Worm (Caenorhabditis elegans): ENCODE results near the gene hadb-1.
A peak's percentile ranks its signal among the peaks of the same experiment; 100 is the strongest.

Gene hadb-1

ce11 chrIII:8733667-8734066 is 45.4 kb upstream of the hadb-1 start (continued):
- 0 out of 2 replicates have a peak, but pooled peaks have one; percentile 11 for TF ChIP-seq ceh-20 (GFP tag; IDR thresholded peaks at IDR 0.05)
- TF ChIP-seq unc-130 (GFP tag; optimal IDR thresholded peaks at IDR 0.05): no peak
- TF ChIP-seq F49E8.2 (tag; optimal IDR thresholded peaks at IDR 0.05; ENCODE audit: borderline replicate concordance): no peak
- TF ChIP-seq ceh-28 (tag; optimal IDR thresholded peaks at IDR 0.05): no peak
- peak; percentile 62 for TF ChIP-seq hlh-11 (tag; optimal IDR thresholded peaks at IDR 0.05)
- no peak for TF ChIP-seq nhr-48 (tag; optimal IDR thresholded peaks at IDR 0.05)

ce11 chrIII:8733237-8733636 is 44.9 kb upstream of the hadb-1 start:
- TF ChIP-seq hlh-30 (tag; optimal IDR thresholded peaks at IDR 0.05; ENCODE audit: insufficient read depth) (peak; percentile 82), tag-97 (GFP tag; IDR thresholded peaks at IDR 0.05) (no peak), egl-43 (GFP tag; IDR thresholded peaks at IDR 0.05) (no peak), mxl-3 (GFP tag; optimal IDR thresholded peaks at IDR 0.05) (peak; percentile 50), attf-4 (tag; optimal IDR thresholded peaks at IDR 0.05) (no peak), hlh-11 (tag; optimal IDR thresholded peaks at IDR 0.05) (peak; percentile 41), aha-1 (tag) (peak; percentile 91), nhr-28 (tag; optimal IDR thresholded peaks at IDR 0.05) (peak; percentile 60), zfp-3 (GFP tag; conservative IDR thresholded peaks at IDR 0.05) (no peak), mes-2 (tag; optimal IDR thresholded peaks at IDR 0.05; ENCODE audit: poor library complexity, severe bottlenecking) (peak; percentile 32), ZK337.2 (GFP tag; IDR thresholded peaks at IDR 0.05) (no peak), F49E8.2 (tag; optimal IDR thresholded peaks at IDR 0.05; ENCODE audit: borderline replicate concordance) (no peak), lin-13 (GFP tag; optimal IDR thresholded peaks at IDR 0.05) (no peak), snpc-1.2 (GFP tag; IDR thresholded peaks at IDR 0.05) (no peak), ZK546.5 (tag; optimal IDR thresholded peaks at IDR 0.05) (no peak), mxl-2 (GFP tag; conservative IDR thresholded peaks at IDR 0.05) (no peak), daf-16 (GFP tag; optimal IDR thresholded peaks at IDR 0.05) (no peak), daf-16 (tag; optimal IDR thresholded peaks at IDR 0.05) (peak; percentile 69), nhr-6 (tag; optimal IDR thresholded peaks at IDR 0.05) (peak; percentile 73), ztf-11 (tag; optimal IDR thresholded peaks at IDR 0.05) (no peak), pha-4 (GFP tag; IDR thresholded peaks at IDR 0.05) (no peak), pha-4 (tag; optimal IDR thresholded peaks at IDR 0.05) (peak; percentile 99), F26F4.8 (GFP tag; conservative IDR thresholded peaks at IDR 0.05) (no peak), nhr-25 (tag; optimal IDR thresholded peaks at IDR 0.05; ENCODE audit: borderline replicate concordance, insufficient read depth) (peak; percentile 40), Y5F2A.4 (GFP tag; optimal IDR thresholded peaks at IDR 0.05) (no peak), dve-1 (tag; optimal IDR thresholded peaks at IDR 0.05; ENCODE audit: insufficient read depth) (peak; percentile 10), lim-7 (GFP tag; IDR thresholded peaks at IDR 0.05) (no peak), pqm-1 (tag; optimal IDR thresholded peaks at IDR 0.05) (peak; percentile 32), nhr-77 (tag; optimal IDR thresholded peaks at IDR 0.05) (no peak), mep-1 (tag; optimal IDR thresholded peaks at IDR 0.05) (peak; percentile 17), nhr-102 (tag; optimal IDR thresholded peaks at IDR 0.05) (no peak), unc-62 (GFP tag; optimal IDR thresholded peaks at IDR 0.05 in 1 of 2) (peak in 1 of 2 experiments; percentile 97), unc-62 (tag; optimal IDR thresholded peaks at IDR 0.05) (no peak), nhr-10 (tag; optimal IDR thresholded peaks at IDR 0.05) (no peak), gei-8 (GFP tag; optimal IDR thresholded peaks at IDR 0.05) (peak; percentile 5), nhr-11 (tag; optimal IDR thresholded peaks at IDR 0.05) (no peak), lin-38 (GFP tag; IDR thresholded peaks at IDR 0.05) (no peak), ztf-7 (tag; optimal IDR thresholded peaks at IDR 0.05) (no peak), nhr-41 (GFP tag; IDR thresholded peaks at IDR 0.05) (no peak), dmd-6 (GFP tag; IDR thresholded peaks at IDR 0.05) (peak; percentile 30; the same call in 1 of the 2 replicates), egl-27 (tag; optimal IDR thresholded peaks at IDR 0.05) (no peak), lin-39 (tag; optimal IDR thresholded peaks at IDR 0.05) (no peak), lsy-2 (tag; optimal IDR thresholded peaks at IDR 0.05) (peak in 1 of 2 experiments; percentile 44), spr-3 (GFP tag; optimal IDR thresholded peaks at IDR 0.05) (no peak), hmg-1.1 (GFP tag; IDR thresholded peaks at IDR 0.05) (0 out of 2 replicates have a peak, but pooled peaks have one; percentile 25), duxl-1 (tag; optimal IDR thresholded peaks at IDR 0.05; ENCODE audit: poor library complexity) (no peak)
